Worm (Caenorhabditis elegans): ENCODE measurements around the gene B0218.5.
A peak's percentile ranks its signal among the peaks of the same experiment; 100 is the strongest.
"Not testable (repeated sequence)": the region's sequence is repeated elsewhere in the genome, so short reads cannot be mapped to it uniquely, and the experiment has no call there.

B0218.5 gene

ce11 chrIV:8126902-8127301, 30.2 kb downstream of the B0218.5 start, which contains the start of gene ceph-41:
ceph-41 (plus strand) TSS chrIV:8127202.
- TF ChIP-seq him-1 (tag; optimal IDR thresholded peaks at IDR 0.05) (no peak), dao-5 (tag; optimal IDR thresholded peaks at IDR 0.05) (no peak), W03F9.2 (tag; optimal IDR thresholded peaks at IDR 0.05) (no peak)

ce11 chrIV:8122349-8122748, 34.7 kb downstream of the B0218.5 start, which contains the start of gene erp-44.3:
erp-44.3 (plus strand) TSS chrIV:8122649.
- not testable (repeated sequence) for TF ChIP-seq dao-5, W03F9.2, him-1 (tag; optimal IDR thresholded peaks at IDR 0.05)

- TF ChIP-seq W03F9.2 (tag; optimal IDR thresholded peaks at IDR 0.05), result no peak
- TF ChIP-seq dao-5 (tag; optimal IDR thresholded peaks at IDR 0.05), result no peak
- no peak for TF ChIP-seq him-1 (tag; optimal IDR thresholded peaks at IDR 0.05)
Observed at ce11 chrIV:8118790-8119189, 38.3 kb downstream of the B0218.5 start, which contains the start of gene F42G8.8. F42G8.8 (plus strand) TSS chrIV:8119090.

- no peak for TF ChIP-seq him-1 (tag; optimal IDR thresholded peaks at IDR 0.05)
- TF ChIP-seq W03F9.2 (tag; optimal IDR thresholded peaks at IDR 0.05), result no peak
- no peak for TF ChIP-seq dao-5 (tag; optimal IDR thresholded peaks at IDR 0.05)
Observed at ce11 chrIV:8115462-8115861, 41.6 kb downstream of the B0218.5 start, which contains the start of gene irld-8. irld-8 (plus strand) TSS chrIV:8115762.

- TF ChIP-seq him-1 (tag; optimal IDR thresholded peaks at IDR 0.05), result no peak
Observed at ce11 chrIV:8114535-8114934, 42.5 kb downstream of the B0218.5 start.

- peak; percentile 61 for TF ChIP-seq W03F9.2 (tag; optimal IDR thresholded peaks at IDR 0.05)
- no peak for TF ChIP-seq him-1 (tag; optimal IDR thresholded peaks at IDR 0.05)
Observed at ce11 chrIV:8113161-8113560, 43.9 kb downstream of the B0218.5 start, which contains the start of gene Y42H9AR.1. Y42H9AR.1 (plus strand) TSS chrIV:8113393.

ce11 chrIV:8112646-8113045, 44.4 kb downstream of the B0218.5 start:
- TF ChIP-seq W03F9.2 (tag; optimal IDR thresholded peaks at IDR 0.05), result no peak
- no peak for TF ChIP-seq him-1 (tag; optimal IDR thresholded peaks at IDR 0.05)

- TF ChIP-seq dao-5 (tag; optimal IDR thresholded peaks at IDR 0.05) (no peak), W03F9.2 (tag; optimal IDR thresholded peaks at IDR 0.05) (no peak), him-1 (tag; optimal IDR thresholded peaks at IDR 0.05) (no peak)
Observed at ce11 chrIV:8112187-8112586, 44.9 kb downstream of the B0218.5 start, which contains the start of gene Y42H9AR.4. Y42H9AR.4 (minus strand) TSS chrIV:8112218.

- no peak for TF ChIP-seq W03F9.2 (tag; optimal IDR thresholded peaks at IDR 0.05)
- TF ChIP-seq dao-5 (tag; optimal IDR thresholded peaks at IDR 0.05), result no peak
- no peak for TF ChIP-seq him-1 (tag; optimal IDR thresholded peaks at IDR 0.05)
Observed at ce11 chrIV:8107502-8107901, 49.6 kb downstream of the B0218.5 start, which contains the start of gene rabs-5. rabs-5 (minus strand) TSS chrIV:8107602.

Data from whole organism, L4/young adult.